Worm (Caenorhabditis elegans) whole organism, L1 larva: ENCODE measurements around the gene cng-3.
A peak's percentile ranks its signal among the peaks of the same experiment; 100 is the strongest.

Experiments
- F16B12.6 ChIP-seq: fragments of 150-350 bp; optimal IDR thresholded peaks from 2 replicates; lab custom pipeline; 2014; ENCODE audit warnings: missing biosample characterization, missing genetic modification characterization
- blmp-1 ChIP-seq: fragments of 150-350 bp; optimal IDR thresholded peaks from 2 replicates; lab custom pipeline; 2014; ENCODE audit warnings: missing biosample characterization, missing genetic modification characterization
- ceh-63 ChIP-seq: fragments of 200-800 bp; sonication (Bioruptor generic); optimal IDR thresholded peaks from 2 replicates; lab custom pipeline; 2018; ENCODE audit warnings: mild to moderate bottlenecking, missing genetic modification characterization, missing compliant biosample characterization
- ceh-8 ChIP-seq: fragments of 200-800 bp; sonication (Bioruptor generic); optimal IDR thresholded peaks from 2 replicates; lab custom pipeline; 2018; ENCODE audit warnings: mild to moderate bottlenecking, missing genetic modification characterization, moderate library complexity, missing compliant biosample characterization
- ceh-82 ChIP-seq, 3 experiments: fragments of 150-350 bp in 1 of 3; sonication (generic microtip) in 2 of 3; optimal IDR thresholded peaks; 2 replicates each; lab custom pipeline; 2014 to 2017; ENCODE audit warnings: missing biosample characterization in 3 of 3, missing genetic modification characterization in 3 of 3
- dpl-1 ChIP-seq, 3 experiments: fragments of 150-350 bp in 2 of 3; sonication (generic microtip) in 1 of 3; optimal IDR thresholded peaks; 2 replicates each; lab custom pipeline; 2014 to 2017; ENCODE audit warnings: missing biosample characterization in 3 of 3, missing genetic modification characterization in 3 of 3, missing genetic modification reagents in 3 of 3
- dsc-1 ChIP-seq: sonication (generic microtip); optimal IDR thresholded peaks from 2 replicates; lab custom pipeline; 2016; ENCODE audit warnings: mild to moderate bottlenecking, missing genetic modification characterization, missing compliant biosample characterization
- efl-1 ChIP-seq, 4 experiments: fragments of 150-350 bp; optimal IDR thresholded peaks in 3 of 4; peaks in 1 of 4; 1 replicate in 1 of 4; 2 replicates in 3 of 4; lab custom pipeline; 2014; ENCODE audit warnings: missing biosample characterization in 2 of 4, missing genetic modification characterization in 2 of 4, missing genetic modification reagents in 2 of 4
- egl-13 ChIP-seq: sonication (generic microtip); optimal IDR thresholded peaks from 2 replicates; lab custom pipeline; 2016; ENCODE audit warnings: missing genotype, missing genetic modification reagents, missing genetic modification characterization, missing compliant biosample characterization
- elt-2 ChIP-seq: sonication (generic microtip); optimal IDR thresholded peaks from 2 replicates; lab custom pipeline; 2016; ENCODE audit warnings: missing genetic modification characterization, mild to moderate bottlenecking, inconsistent platforms, missing compliant biosample characterization, missing genetic modification reagents
- fkh-10 ChIP-seq: sonication (generic microtip); optimal IDR thresholded peaks from 2 replicates; lab custom pipeline; 2017; ENCODE audit warnings: missing biosample characterization, missing genetic modification reagents, missing genetic modification characterization
- fkh-8 ChIP-seq: sonication (generic microtip); optimal IDR thresholded peaks from 2 replicates; lab custom pipeline; 2016; ENCODE audit warnings: mild to moderate bottlenecking, missing genetic modification characterization, missing compliant biosample characterization
- hlh-17 ChIP-seq: fragments of 200-800 bp; sonication (Bioruptor generic); optimal IDR thresholded peaks from 2 replicates; lab custom pipeline; 2018; ENCODE audit warnings: missing genetic modification characterization, mild to moderate bottlenecking, missing compliant biosample characterization, moderate library complexity, borderline replicate concordance
- hlh-4 ChIP-seq: sonication (generic microtip); optimal IDR thresholded peaks from 2 replicates; lab custom pipeline; 2016; ENCODE audit warnings: mild to moderate bottlenecking, missing genetic modification characterization, missing compliant biosample characterization
- irx-1 ChIP-seq: sonication (generic microtip); optimal IDR thresholded peaks from 2 replicates; lab custom pipeline; 2016; ENCODE audit warnings: missing genetic modification characterization, missing compliant biosample characterization
- isw-1 ChIP-seq: fragments of 200-800 bp; sonication (Bioruptor generic); IDR thresholded peaks from 2 replicates; pipeline ENCODE4 v1.3.6; 2022; ENCODE audit warnings: missing genetic modification characterization, missing compliant biosample characterization
- jun-1 ChIP-seq: fragments of 150-350 bp; optimal IDR thresholded peaks from 2 replicates; lab custom pipeline; 2014; ENCODE audit warnings: missing biosample characterization, missing genetic modification reagents, missing genetic modification characterization
- lin-13 ChIP-seq: fragments of 150-350 bp; optimal IDR thresholded peaks from 2 replicates; lab custom pipeline; 2014; ENCODE audit warnings: missing biosample characterization, missing genetic modification reagents, missing genetic modification characterization
- lin-14 ChIP-seq: fragments of 200-800 bp; sonication (Bioruptor generic); optimal IDR thresholded peaks from 2 replicates; lab custom pipeline; 2018; ENCODE audit warnings: mild to moderate bottlenecking, missing genetic modification characterization, moderate library complexity, missing compliant biosample characterization
- lin-35 ChIP-seq, 2 experiments: fragments of 150-350 bp; optimal IDR thresholded peaks; 2 replicates each; lab custom pipeline; 2014; ENCODE audit warnings: missing biosample characterization in 2 of 2, missing genetic modification characterization in 2 of 2, missing genetic modification reagents in 2 of 2
- lin-39 ChIP-seq: fragments of 150-350 bp; optimal IDR thresholded peaks from 2 replicates; lab custom pipeline; 2014; ENCODE audit warnings: missing biosample characterization, missing genetic modification reagents, missing genetic modification characterization
- lir-3 ChIP-seq: sonication (generic microtip); optimal IDR thresholded peaks from 2 replicates; lab custom pipeline; 2016; ENCODE audit warnings: mild to moderate bottlenecking, missing genetic modification characterization, moderate library complexity, missing compliant biosample characterization; ENCODE audit not compliant: poor library complexity
- lsy-2 ChIP-seq, 2 experiments: fragments of 150-350 bp; optimal IDR thresholded peaks; 2 replicates each; lab custom pipeline; 2014; ENCODE audit warnings: missing biosample characterization in 2 of 2, missing genetic modification characterization in 2 of 2
- mab-9 ChIP-seq: fragments of 200-800 bp; sonication (Bioruptor generic); IDR thresholded peaks from 2 replicates; pipeline ENCODE4 v1.3.6; 2022; ENCODE audit warnings: missing genetic modification reagents, missing genetic modification characterization, missing compliant biosample characterization
- mdl-1 ChIP-seq, 2 experiments: fragments of 150-350 bp; optimal IDR thresholded peaks; 2 replicates each; lab custom pipeline; 2014 to 2017; ENCODE audit warnings: missing biosample characterization in 2 of 2, missing genetic modification characterization in 2 of 2, inconsistent platforms in 1 of 2
- mef-2 ChIP-seq: fragments of 150-350 bp; optimal IDR thresholded peaks from 2 replicates; lab custom pipeline; 2014; ENCODE audit warnings: missing biosample characterization, missing genetic modification characterization
- mep-1 ChIP-seq: fragments of 150-350 bp; optimal IDR thresholded peaks from 2 replicates; lab custom pipeline; 2014; ENCODE audit warnings: missing biosample characterization, missing genetic modification characterization
- nhr-12 ChIP-seq: sonication (generic microtip); optimal IDR thresholded peaks from 2 replicates; lab custom pipeline; 2017; ENCODE audit warnings: missing biosample characterization, missing genetic modification characterization
- nhr-19 ChIP-seq: fragments of 200-800 bp; sonication (Bioruptor generic); conservative IDR thresholded peaks from 2 replicates; pipeline ENCODE4 v1.3.6; 2022; ENCODE audit warnings: missing genetic modification characterization, missing compliant biosample characterization
- nhr-20 ChIP-seq: sonication (generic microtip); optimal IDR thresholded peaks from 2 replicates; lab custom pipeline; 2016; ENCODE audit warnings: mild to moderate bottlenecking, missing genetic modification characterization, missing compliant biosample characterization
- nhr-28 ChIP-seq: fragments of 150-350 bp; optimal IDR thresholded peaks from 2 replicates; lab custom pipeline; 2014; ENCODE audit warnings: missing biosample characterization, missing genetic modification characterization
- nhr-47 ChIP-seq: sonication (generic microtip); optimal IDR thresholded peaks from 2 replicates; lab custom pipeline; 2016; ENCODE audit warnings: mild to moderate bottlenecking, missing genetic modification characterization, moderate library complexity, missing compliant biosample characterization
- nhr-71 ChIP-seq: sonication (generic microtip); optimal IDR thresholded peaks from 2 replicates; lab custom pipeline; 2016; ENCODE audit warnings: mild to moderate bottlenecking, missing genetic modification characterization, moderate library complexity, missing compliant biosample characterization
- nhr-77 ChIP-seq: fragments of 150-350 bp; optimal IDR thresholded peaks from 2 replicates; lab custom pipeline; 2014; ENCODE audit warnings: missing biosample characterization, missing genetic modification characterization
- nhr-84 ChIP-seq: sonication (generic microtip); optimal IDR thresholded peaks from 2 replicates; lab custom pipeline; 2017; ENCODE audit warnings: missing biosample characterization, missing genetic modification characterization
- nhr-85 ChIP-seq: sonication (generic microtip); peaks from one replicate; lab custom pipeline; 2016; ENCODE audit warnings: missing genetic modification characterization, inconsistent platforms, missing compliant biosample characterization
- nhr-90 ChIP-seq: sonication (generic microtip); optimal IDR thresholded peaks from 2 replicates; lab custom pipeline; 2016; ENCODE audit warnings: mild to moderate bottlenecking, missing genetic modification characterization, missing compliant biosample characterization; ENCODE audit not compliant: poor library complexity
- pag-3 ChIP-seq: sonication (generic microtip); optimal IDR thresholded peaks from 2 replicates; lab custom pipeline; 2017; ENCODE audit warnings: missing genetic modification characterization, mild to moderate bottlenecking, missing compliant biosample characterization, antibody characterized with exemption, borderline replicate concordance; ENCODE audit not compliant: insufficient read depth
- pax-3 ChIP-seq: fragments of 200-800 bp; sonication (Bioruptor generic); optimal IDR thresholded peaks from 2 replicates; lab custom pipeline; 2018; ENCODE audit warnings: mild to moderate bottlenecking, missing genetic modification characterization, moderate library complexity, missing compliant biosample characterization
- snpc-4 ChIP-seq: fragments of 150-350 bp; optimal IDR thresholded peaks from 2 replicates; lab custom pipeline; 2014; ENCODE audit warnings: missing biosample characterization, missing genetic modification characterization
- swsn-7 ChIP-seq: sonication (generic microtip); optimal IDR thresholded peaks from 2 replicates; lab custom pipeline; 2016; ENCODE audit warnings: missing genetic modification characterization, missing compliant biosample characterization
- tbx-2 ChIP-seq: sonication (generic microtip); optimal IDR thresholded peaks from 2 replicates; lab custom pipeline; 2016; ENCODE audit warnings: missing genetic modification characterization, missing compliant biosample characterization
- tlp-1 ChIP-seq: fragments of 150-350 bp; optimal IDR thresholded peaks from 2 replicates; lab custom pipeline; 2014; ENCODE audit warnings: missing biosample characterization, missing genetic modification characterization
- unc-130 ChIP-seq: fragments of 150-350 bp; optimal IDR thresholded peaks from 2 replicates; lab custom pipeline; 2017; ENCODE audit warnings: missing biosample characterization, missing genetic modification characterization, inconsistent platforms
- unc-30 ChIP-seq: sonication (generic microtip); optimal IDR thresholded peaks from 2 replicates; lab custom pipeline; 2017; ENCODE audit warnings: missing biosample characterization, missing genetic modification characterization
- vab-15 ChIP-seq: sonication (generic microtip); optimal IDR thresholded peaks from 2 replicates; lab custom pipeline; 2017; ENCODE audit warnings: missing genotype, mild to moderate bottlenecking, missing genetic modification characterization, missing compliant biosample characterization
- xbp-1 ChIP-seq: sonication (generic microtip); optimal IDR thresholded peaks from 2 replicates; lab custom pipeline; 2016; ENCODE audit warnings: missing genetic modification characterization, missing compliant biosample characterization
- ztf-4 ChIP-seq: fragments of 150-350 bp; optimal IDR thresholded peaks from 2 replicates; lab custom pipeline; 2014; ENCODE audit warnings: missing biosample characterization, missing genetic modification characterization

The cng-3 gene

ce11 chrIV:9464345-9464783 lies 16.5 kb downstream of the cng-3 start (continued):
- TF ChIP-seq ceh-8 (GFP tag; lab: Kevin White, UChicago) (no peak), nhr-71 (tag; lab: Kevin White, UChicago) (peak; percentile 47), dsc-1 (tag; lab: Kevin White, UChicago) (peak; percentile 21), lin-39 (tag; lab: Kevin White, UChicago) (peak; percentile 17), nhr-85 (tag; lab: Kevin White, UChicago) (peak; percentile 71), efl-1 (optimal IDR thresholded peaks at IDR 0.05; lab: Kevin White, UChicago) (no peak), efl-1 (GFP tag; optimal IDR thresholded peaks at IDR 0.05 in 1 of 2; lab: Kevin White, UChicago) (peak in 1 of 2 experiments; percentile 58), ceh-82 (tag; optimal IDR thresholded peaks at IDR 0.05; lab: Kevin White, UChicago) (no peak), lin-14 (GFP tag; lab: Kevin White, UChicago) (peak; percentile 20), mep-1 (tag; lab: Kevin White, UChicago) (no peak), vab-15 (tag; lab: Kevin White, UChicago) (no peak), fkh-10 (no peak), nhr-84 (tag; lab: Kevin White, UChicago) (no peak)
- TF ChIP-seq, all 84 proteins: peak for 10

- TF ChIP-seq lsy-2 (tag; optimal IDR thresholded peaks at IDR 0.05; lab: Kevin White, UChicago) (peak; percentile 71 to 82), hlh-4 (no peak), egl-13 (tag; lab: Kevin White, UChicago) (no peak), lin-35 (GFP tag; optimal IDR thresholded peaks at IDR 0.05; lab: Kevin White, UChicago) (peak; percentile 71 to 76), nhr-28 (tag; lab: Kevin White, UChicago) (no peak), lin-14 (GFP tag; lab: Kevin White, UChicago) (peak; percentile 93), nhr-19 (GFP tag; lab: Robert Waterston, UW) (no peak; the same call in none of the 2 replicates), mdl-1 (tag; optimal IDR thresholded peaks at IDR 0.05; lab: Kevin White, UChicago) (peak in 1 of 2 experiments; percentile 48), dpl-1 (GFP tag; optimal IDR thresholded peaks at IDR 0.05; lab: Kevin White, UChicago) (peak; percentile 40 to 74 (median 63)), nhr-77 (tag; lab: Kevin White, UChicago) (peak; percentile 5), nhr-12 (tag; lab: Kevin White, UChicago) (no peak), unc-130 (tag; lab: Kevin White, UChicago) (no peak), mef-2 (no peak), isw-1 (peak; percentile 45), snpc-4 (tag; lab: Kevin White, UChicago) (peak; percentile 87), jun-1 (no peak), nhr-20 (tag; lab: Kevin White, UChicago) (peak; percentile 59), elt-2 (tag; lab: Kevin White, UChicago) (no peak), lin-39 (tag; lab: Kevin White, UChicago) (peak; percentile 21), lin-13 (GFP tag; lab: Kevin White, UChicago) (peak; percentile 49), tlp-1 (no peak), pag-3 (tag; lab: Kevin White, UChicago) (no peak), efl-1 (optimal IDR thresholded peaks at IDR 0.05; lab: Kevin White, UChicago) (peak; percentile 78 to 83), efl-1 (GFP tag; optimal IDR thresholded peaks at IDR 0.05 in 1 of 2; lab: Kevin White, UChicago) (peak; percentile 67 to 94), pax-3 (tag; lab: Kevin White, UChicago) (no peak), irx-1 (tag; lab: Kevin White, UChicago) (no peak), nhr-47 (tag; lab: Kevin White, UChicago) (peak; percentile 67), F16B12.6 (tag; lab: Kevin White, UChicago) (peak; percentile 42), blmp-1 (peak; percentile 43), nhr-71 (tag; lab: Kevin White, UChicago) (peak; percentile 78), swsn-7 (tag; lab: Kevin White, UChicago) (peak; percentile 61), mab-9 (GFP tag; lab: Robert Waterston, UW) (no peak), nhr-90 (peak; percentile 25), ceh-63 (GFP tag; lab: Kevin White, UChicago) (no peak), tbx-2 (tag; lab: Kevin White, UChicago) (peak; percentile 40), nhr-84 (tag; lab: Kevin White, UChicago) (no peak), ztf-4 (tag; lab: Kevin White, UChicago) (no peak), lir-3 (tag; lab: Kevin White, UChicago) (no peak), hlh-17 (GFP tag; lab: Kevin White, UChicago) (no peak), xbp-1 (tag; lab: Kevin White, UChicago) (peak; percentile 65), unc-30 (tag; lab: Kevin White, UChicago) (no peak), fkh-8 (tag; lab: Kevin White, UChicago) (no peak)
Measured at ce11 chrIV:9459224-9459781, 21.5 kb downstream of the cng-3 start, which contains the start of gene copb-2. TSS of gene copb-2 (plus strand) at chrIV:9459731.
